Worm (Caenorhabditis elegans): ENCODE data around the gene F42A10.6.

F42A10.6 gene

DNA sequence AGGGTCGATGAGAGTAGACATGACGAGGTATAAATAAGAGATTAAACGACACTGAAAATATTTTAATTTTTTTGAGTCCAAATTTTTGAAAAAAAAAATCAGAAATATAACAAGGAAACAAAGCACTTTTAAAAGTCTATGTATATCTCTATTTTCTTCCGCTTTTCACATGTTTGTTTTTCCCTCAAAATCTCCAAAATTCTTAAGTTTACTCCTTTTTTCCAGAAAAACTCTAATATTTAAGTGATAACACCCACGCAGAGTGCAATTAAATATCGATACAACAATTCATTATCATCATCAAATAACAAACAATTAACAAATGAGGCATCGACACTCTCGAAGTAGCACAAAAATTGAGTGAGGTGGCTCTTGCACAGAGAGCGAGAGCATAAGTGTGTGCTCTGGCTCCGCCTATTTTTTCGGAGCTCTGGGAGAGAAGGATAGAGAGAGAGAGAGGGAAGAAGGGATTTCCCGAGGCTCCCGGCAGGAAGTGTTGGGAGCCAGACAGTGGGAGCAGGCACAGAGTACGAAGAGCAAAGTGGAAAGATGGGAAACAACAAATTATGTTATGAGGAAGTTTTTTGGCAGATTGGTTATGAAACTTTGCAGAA lies 18.8 kb downstream of the F42A10.6 start, which contains the start of gene anmt-2:
TSS of gene anmt-2 (minus strand) at position 51 of the 614 bp plus-strand sequence.
- no peak for TF ChIP-seq sptf-2 (GFP tag; optimal IDR thresholded peaks at IDR 0.05)
- no peak for TF ChIP-seq B0336.3 (GFP tag; IDR thresholded peaks at IDR 0.05)
- peak; percentile 80 for TF ChIP-seq zfh-2 (GFP tag; conservative IDR thresholded peaks at IDR 0.05)

DNA sequence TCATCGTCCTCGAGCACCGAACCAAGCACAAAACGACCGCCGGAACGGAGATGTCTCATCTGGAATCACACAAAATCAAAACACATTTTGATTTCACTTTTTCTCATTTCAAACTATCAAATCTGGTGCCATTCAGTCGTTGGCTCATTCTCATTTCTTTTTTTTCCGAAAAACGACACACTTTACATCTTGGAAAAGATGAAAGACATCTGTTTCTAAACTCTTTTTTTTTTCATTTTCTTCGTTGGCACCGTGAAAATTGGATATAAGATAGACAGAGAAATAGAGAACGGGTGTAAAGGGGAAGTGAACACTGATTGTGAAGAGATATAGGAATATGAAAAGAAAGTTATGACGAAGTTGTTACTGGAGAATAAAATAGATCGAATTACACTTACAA lies 20.9 kb downstream of the F42A10.6 start:
- TF ChIP-seq lsl-1 (GFP tag; optimal IDR thresholded peaks at IDR 0.05) (no peak), ceh-40 (GFP tag; IDR thresholded peaks at IDR 0.05) (no peak), egl-18 (GFP tag; IDR thresholded peaks at IDR 0.05) (no peak), athp-1 (tag; optimal IDR thresholded peaks at IDR 0.05) (no peak), cebp-2 (GFP tag; IDR thresholded peaks at IDR 0.05) (no peak), B0261.1 (tag; optimal IDR thresholded peaks at IDR 0.05) (no peak), F39B2.1 (GFP tag; IDR thresholded peaks at IDR 0.05) (no peak), Y79H2A.3 (GFP tag; conservative IDR thresholded peaks at IDR 0.05) (no peak), nfya-1 (tag; optimal IDR thresholded peaks at IDR 0.05; ENCODE audit: borderline replicate concordance, insufficient read depth) (no peak)

DNA sequence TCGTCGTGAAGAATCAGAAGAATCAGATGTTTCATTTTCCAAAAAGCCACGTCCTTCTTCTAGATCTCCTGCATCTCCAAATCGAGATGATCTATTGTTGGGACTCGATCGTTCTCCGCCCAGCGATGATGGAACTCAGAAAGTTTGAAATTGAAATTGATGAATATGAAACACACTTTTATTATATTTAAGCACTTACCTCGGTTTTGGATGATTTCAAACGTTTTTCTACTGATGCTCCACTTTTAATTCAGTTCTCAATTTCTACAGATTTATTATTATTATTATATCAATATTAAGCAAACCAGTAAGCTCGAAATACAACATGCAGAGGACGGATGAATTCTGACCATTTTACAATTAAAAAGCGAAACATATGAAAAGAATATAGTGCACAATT lies 22.1 kb downstream of the F42A10.6 start:
- TF ChIP-seq egrh-3 (GFP tag; IDR thresholded peaks at IDR 0.05) = no peak
- TF ChIP-seq madf-10 (tag; optimal IDR thresholded peaks at IDR 0.05) = no peak
- no peak for TF ChIP-seq hmg-1.2 (GFP tag; IDR thresholded peaks at IDR 0.05)
- TF ChIP-seq Y67H2A.10 (GFP tag; conservative IDR thresholded peaks at IDR 0.05) = no peak
- no peak for TF ChIP-seq T26A5.8 (tag; optimal IDR thresholded peaks at IDR 0.05)
- no peak for TF ChIP-seq lin-35 (GFP tag; optimal IDR thresholded peaks at IDR 0.05)
- no peak for TF ChIP-seq F39B2.1 (GFP tag; IDR thresholded peaks at IDR 0.05)
- no peak for TF ChIP-seq K11D2.4 (GFP tag; IDR thresholded peaks at IDR 0.05)

DNA sequence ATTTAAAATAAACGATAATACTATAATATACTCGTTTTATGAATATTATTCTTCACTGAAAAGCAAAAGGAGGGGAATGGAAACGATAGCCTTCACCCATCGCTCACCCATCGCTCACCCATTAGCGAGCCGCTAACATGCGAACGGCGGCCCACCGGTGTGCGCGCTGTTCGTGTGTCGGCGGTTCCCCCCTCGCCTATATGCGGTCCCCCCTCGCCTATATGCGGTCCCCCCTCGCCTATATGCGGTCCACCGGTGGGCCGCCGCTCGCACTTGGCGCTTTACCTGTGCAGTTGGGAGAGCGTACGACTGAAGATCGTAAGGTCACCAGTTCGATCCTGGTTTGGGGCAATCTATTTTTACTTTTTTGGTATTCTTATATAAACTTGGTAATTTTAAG lies 23.5 kb downstream of the F42A10.6 start:
- TF ChIP-seq egrh-3 (GFP tag; IDR thresholded peaks at IDR 0.05) = peak; percentile 83
- TF ChIP-seq C17E4.6 (GFP tag; IDR thresholded peaks at IDR 0.05) = peak; percentile 31; the same call in 1 of the 2 replicates
- peak; percentile 25; the same call in 1 of the 2 replicates for TF ChIP-seq mcd-1 (GFP tag; IDR thresholded peaks at IDR 0.05)

DNA sequence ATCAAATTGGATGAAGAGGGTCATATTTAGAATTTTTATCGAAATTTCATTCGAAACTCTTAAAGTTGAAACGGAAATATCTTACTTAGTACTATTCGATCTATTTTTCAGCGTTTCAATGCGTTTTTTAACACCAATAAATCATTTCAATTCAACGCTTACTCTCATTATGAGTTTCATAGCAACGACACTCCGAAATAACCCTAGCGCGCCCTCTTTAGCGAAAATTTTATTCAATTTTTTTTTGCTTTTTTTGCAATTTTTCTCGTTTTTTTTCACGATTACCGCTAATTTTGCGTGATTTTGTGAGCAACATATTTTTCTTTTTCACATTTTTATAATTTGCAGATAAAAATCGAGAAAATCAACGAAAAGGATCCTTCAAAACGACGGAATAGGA lies 24.6 kb downstream of the F42A10.6 start:
- peak; percentile 73 for TF ChIP-seq attf-3 (GFP tag; conservative IDR thresholded peaks at IDR 0.05)

DNA sequence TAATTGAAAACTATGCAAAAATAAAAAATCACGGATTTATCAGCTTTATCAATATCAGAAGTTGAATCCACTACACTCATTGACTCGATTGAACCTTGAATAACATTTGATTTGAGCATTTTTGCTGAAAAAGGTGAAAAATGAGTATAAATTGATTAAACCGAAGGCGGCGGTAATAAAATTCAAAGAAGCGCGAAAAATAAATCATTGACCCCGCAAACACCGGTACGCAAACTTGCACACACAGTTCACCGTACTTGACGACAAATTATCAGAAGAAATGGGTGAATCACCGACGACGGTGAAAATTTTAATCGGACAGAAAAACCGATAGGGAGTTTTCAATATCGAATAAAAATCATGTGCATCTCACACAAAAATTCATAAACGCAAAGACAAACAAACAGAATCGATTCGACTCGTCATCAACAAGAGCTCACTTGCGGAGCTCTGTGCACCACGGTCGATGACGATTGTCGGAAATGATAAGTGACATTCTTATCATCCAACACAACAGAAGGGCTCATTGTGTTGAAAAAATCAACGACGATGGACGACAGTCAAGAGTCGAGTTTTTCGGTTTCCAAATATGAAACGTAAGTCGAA lies 27.1 kb downstream of the F42A10.6 start, which contains the start of the genes wht-7 and Y42G9A.1:
TSS of gene wht-7 (minus strand) at position 131 of the 606 bp plus-strand sequence.
TSS of gene Y42G9A.1 (plus strand) at position 495 of the 606 bp plus-strand sequence.
- no peak for TF ChIP-seq nfyb-1 (GFP tag; IDR thresholded peaks at IDR 0.05)
- TF ChIP-seq tbp1 (GFP tag; optimal IDR thresholded peaks at IDR 0.05) = peak; percentile 15
- no peak for TF ChIP-seq ztf-18 (tag; optimal IDR thresholded peaks at IDR 0.05)
- peak; percentile 85 for TF ChIP-seq efl-1 (GFP tag; optimal IDR thresholded peaks at IDR 0.05)
- peak; percentile 40 for TF ChIP-seq lsl-1 (GFP tag; optimal IDR thresholded peaks at IDR 0.05)
- peak; percentile 33 for TF ChIP-seq lin-54 (GFP tag; optimal IDR thresholded peaks at IDR 0.05)
- peak; percentile 41 for TF ChIP-seq atf-7 (tag; optimal IDR thresholded peaks at IDR 0.05)
- TF ChIP-seq dpl-1 (GFP tag; optimal IDR thresholded peaks at IDR 0.05) = peak; percentile 28
- 0 out of 2 replicates have a peak, but pooled peaks have one; percentile 25 for TF ChIP-seq F33H1.4 (GFP tag; IDR thresholded peaks at IDR 0.05)
- no peak for TF ChIP-seq B0336.3 (GFP tag; IDR thresholded peaks at IDR 0.05)
- peak; percentile 77 for TF ChIP-seq madf-6 (GFP tag; IDR thresholded peaks at IDR 0.05)
- TF ChIP-seq attf-3 (GFP tag; conservative IDR thresholded peaks at IDR 0.05) = peak; percentile 41; the same call in 1 of the 2 replicates
- peak; percentile 16 for TF ChIP-seq xnd-1 (tag; optimal IDR thresholded peaks at IDR 0.05)
- peak; percentile 11 for TF ChIP-seq repo-1 (tag; optimal IDR thresholded peaks at IDR 0.05)
- TF ChIP-seq egl-18 (GFP tag; IDR thresholded peaks at IDR 0.05) = no peak
- TF ChIP-seq fkh-3 (tag; optimal IDR thresholded peaks at IDR 0.05) = no peak
- peak; percentile 27; the same call in 1 of the 2 replicates for TF ChIP-seq D2030.7 (GFP tag; IDR thresholded peaks at IDR 0.05)
- peak; percentile 43; the same call in 1 of the 2 replicates for TF ChIP-seq ceh-91 (GFP tag; IDR thresholded peaks at IDR 0.05)
- no peak for TF ChIP-seq dpff-1 (tag; optimal IDR thresholded peaks at IDR 0.05)
- peak; percentile 83 for TF ChIP-seq nhr-80 (tag; optimal IDR thresholded peaks at IDR 0.05)
- TF ChIP-seq madf-8 (GFP tag; conservative IDR thresholded peaks at IDR 0.05) = peak; percentile 54

Measured in whole organism, young adult.